Fruit fly (Drosophila melanogaster): ENCODE results near the gene Hsp67Bc.
A peak's percentile ranks its signal among the peaks of the same experiment; 100 is the strongest.

The Hsp67Bc gene

DNA sequence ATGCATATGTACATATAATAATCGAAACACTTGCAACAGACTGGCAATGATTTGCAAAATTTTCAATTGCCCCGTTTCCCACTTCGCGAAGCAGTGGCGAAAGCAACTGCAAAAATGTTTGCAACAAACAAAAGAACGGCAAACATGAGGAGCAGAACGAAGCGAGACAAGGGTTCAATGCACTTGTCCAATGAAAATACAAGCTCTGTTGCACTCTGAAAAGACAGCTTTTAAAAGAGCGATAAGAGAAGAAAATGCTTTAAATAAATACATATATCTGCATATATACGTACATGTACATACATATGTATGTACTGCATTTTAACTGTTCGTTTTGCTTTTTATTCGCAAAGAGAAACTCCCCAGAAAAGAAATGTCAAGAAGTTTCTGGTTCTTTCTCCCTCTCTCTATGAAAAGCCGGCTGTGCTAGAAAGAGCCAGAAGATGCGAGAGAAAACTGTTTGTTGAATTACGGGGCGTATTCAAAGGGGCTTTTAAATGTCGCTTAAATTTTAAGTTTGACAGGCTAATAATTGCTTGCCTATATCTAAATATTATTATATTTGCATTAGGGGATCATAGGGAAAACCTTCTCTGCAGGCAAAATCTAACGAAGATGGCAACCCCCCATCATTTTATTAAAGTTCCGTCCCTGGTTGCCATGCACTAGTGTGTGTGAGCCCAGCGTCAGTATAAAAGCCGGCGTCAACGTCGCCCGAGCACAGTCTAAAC lies 11.2 kb upstream of the Hsp67Bc start, which contains the start of gene Hsp27 (continued):
- TF ChIP-seq bigmax (GFP tag; optimal IDR thresholded peaks at IDR 0.05) (peak; percentile 71), insv (GFP tag; optimal IDR thresholded peaks at IDR 0.05) (peak in 1 of 2 experiments; percentile 27), CG11398 (GFP tag; optimal IDR thresholded peaks at IDR 0.05) (peak; percentile 60), tll (GFP tag; optimal IDR thresholded peaks at IDR 0.05) (peak in 1 of 2 experiments; percentile 50), sc (optimal IDR thresholded peaks at IDR 0.05) (no peak), sc (GFP tag; optimal IDR thresholded peaks at IDR 0.05) (peak; percentile 98), pb (GFP tag; optimal IDR thresholded peaks at IDR 0.05) (peak; percentile 91), CG15601 (tag; optimal IDR thresholded peaks at IDR 0.05) (peak; percentile 96), cato (GFP tag; optimal IDR thresholded peaks at IDR 0.05; ENCODE audit: borderline replicate concordance) (peak; percentile 97), H15 (GFP tag; IDR thresholded peaks at IDR 0.05) (peak; percentile 99), CG11560 (tag; IDR thresholded peaks at IDR 0.05) (peak; percentile 88), YL-1 (GFP tag; optimal IDR thresholded peaks at IDR 0.05) (peak; percentile 94), Sox102F (GFP tag; optimal IDR thresholded peaks at IDR 0.05) (peak; percentile 99), trem (tag; optimal IDR thresholded peaks at IDR 0.05) (peak; percentile 96), ase (GFP tag; IDR thresholded peaks at IDR 0.05) (peak; percentile 98), tin (GFP tag; optimal IDR thresholded peaks at IDR 0.05) (peak; percentile 98), CG12744 (GFP tag; optimal IDR thresholded peaks at IDR 0.05) (peak; percentile 79), B-H1 (GFP tag; IDR thresholded peaks at IDR 0.05) (peak; percentile 98), phol (tag; optimal IDR thresholded peaks at IDR 0.05) (peak; percentile 98), sna (GFP tag; IDR thresholded peaks at IDR 0.05; ENCODE audit: partially characterized antibody) (no peak), MESR4 (GFP tag; optimal IDR thresholded peaks at IDR 0.05) (peak; percentile 63), vnd (GFP tag; IDR thresholded peaks at IDR 0.05; ENCODE audit: partially characterized antibody) (no peak), CG10147 (GFP tag; optimal IDR thresholded peaks at IDR 0.05) (peak; percentile 96), CG5245 (GFP tag; optimal IDR thresholded peaks at IDR 0.05) (peak; percentile 99), CG18619 (GFP tag; optimal IDR thresholded peaks at IDR 0.05) (peak; percentile 97), Adf1 (GFP tag; IDR thresholded peaks at IDR 0.05) (peak; percentile 87), CG18599 (GFP tag; optimal IDR thresholded peaks at IDR 0.05) (peak; percentile 98), CG7271 (tag; optimal IDR thresholded peaks at IDR 0.05) (peak; percentile 90), CG17328 (GFP tag; IDR thresholded peaks at IDR 0.05) (peak; percentile 98), oc (tag; optimal IDR thresholded peaks at IDR 0.05) (peak; percentile 99), peb (GFP tag; IDR thresholded peaks at IDR 0.05) (peak; percentile 98), Hr78 (GFP tag; optimal IDR thresholded peaks at IDR 0.05) (peak in 1 of 2 experiments; percentile 92), ac (GFP tag; optimal IDR thresholded peaks at IDR 0.05) (peak; percentile 82), CG1647 (GFP tag; optimal IDR thresholded peaks at IDR 0.05) (peak; percentile 97), pita (GFP tag; optimal IDR thresholded peaks at IDR 0.05) (no peak), Bdp1 (GFP tag; optimal IDR thresholded peaks at IDR 0.05) (peak; percentile 83), chm (GFP tag; IDR thresholded peaks at IDR 0.05) (peak; percentile 98), lmd (GFP tag; IDR thresholded peaks at IDR 0.05) (peak; percentile 99), CG30431 (GFP tag; optimal IDR thresholded peaks at IDR 0.05) (peak; percentile 98), CG11723 (GFP tag; optimal IDR thresholded peaks at IDR 0.05) (peak; percentile 96), HLH54F (GFP tag; optimal IDR thresholded peaks at IDR 0.05) (peak; percentile 86), CG12299 (tag; optimal IDR thresholded peaks at IDR 0.05) (peak; percentile 96), CG30020 (tag; optimal IDR thresholded peaks at IDR 0.05) (peak; percentile 79), CG11085 (GFP tag; IDR thresholded peaks at IDR 0.05) (peak; percentile 97), CG18764 (GFP tag; optimal IDR thresholded peaks at IDR 0.05) (peak; percentile 97), CG33557 (GFP tag; optimal IDR thresholded peaks at IDR 0.05) (peak; percentile 74), esg (GFP tag; conservative IDR thresholded peaks at IDR 0.05) (peak; percentile 95), Kr (GFP tag; optimal IDR thresholded peaks at IDR 0.05) (peak; percentile 33), Six4 (GFP tag; optimal IDR thresholded peaks at IDR 0.05) (peak; percentile 97)

Measured in whole organism, embryonic.